Fruit fly (Drosophila melanogaster) S2 (cell line): Measurements from ENCODE around the gene Ir7g.

Experiments
- CG8478 ChIP-seq: fragments of >200 bp; optimal IDR thresholded peaks from 2 replicates; lab custom pipeline; 2018
- CTCF ChIP-seq, 2 experiments: fragments of >200 bp; optimal IDR thresholded peaks; 2 replicates each; lab custom pipeline; 2018

DNA sequence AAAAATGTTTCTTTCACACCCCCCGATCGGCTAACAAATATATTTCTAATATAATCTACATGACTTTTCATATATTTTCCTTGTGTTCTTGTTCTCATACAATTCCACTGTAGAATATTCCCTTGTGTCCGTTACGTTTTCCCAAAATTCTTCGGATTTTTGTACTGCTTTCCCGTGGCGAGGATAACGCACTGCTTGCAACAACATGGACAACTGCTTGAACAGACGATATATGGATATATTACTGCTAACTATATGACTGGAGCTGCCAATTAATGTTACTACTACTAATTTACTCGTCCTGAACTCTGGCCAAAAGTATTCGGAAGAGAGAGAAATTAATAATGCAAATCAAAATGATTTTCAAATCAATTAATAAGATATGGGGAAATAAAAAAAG lies 40.5 kb downstream of the Ir7g start:
- TF ChIP-seq CG8478 (lab: Kevin White, UChicago) (no peak), CTCF (optimal IDR thresholded peaks at IDR 0.05; lab: Kevin White, UChicago) (no peak)
